Worm (Caenorhabditis elegans) whole organism, late embryonic: ENCODE data around the gene ttbk-8.1.

Experiments used
- elt-2 ChIP-seq: sonication (generic microtip); optimal IDR thresholded peaks from 2 replicates; lab custom pipeline; 2016; ENCODE audit warnings: missing genetic modification reagents, missing genetic modification characterization, missing compliant biosample characterization
- nfya-1 ChIP-seq: sonication (generic microtip); optimal IDR thresholded peaks from 2 replicates; lab custom pipeline; 2017; ENCODE audit warnings: missing genetic modification characterization, mild to moderate bottlenecking, missing compliant biosample characterization, antibody characterized with exemption, moderate library complexity
- pat-9 ChIP-seq: fragments of 200-800 bp; sonication (Bioruptor generic); optimal IDR thresholded peaks from 2 replicates; lab custom pipeline; 2018; ENCODE audit warnings: mild to moderate bottlenecking, missing genetic modification characterization, moderate library complexity, missing compliant biosample characterization
- pha-2 ChIP-seq: sonication (generic microtip); optimal IDR thresholded peaks from 2 replicates; lab custom pipeline; 2017; ENCODE audit warnings: mild to moderate bottlenecking, missing genetic modification characterization, missing compliant biosample characterization
- pha-4 ChIP-seq: fragments of 150-350 bp; optimal IDR thresholded peaks from 2 replicates; lab custom pipeline; 2018; ENCODE audit warnings: missing biosample characterization, missing genetic modification reagents, missing genetic modification characterization
- ztf-16 ChIP-seq: sonication (generic microtip); optimal IDR thresholded peaks from 2 replicates; lab custom pipeline; 2017; ENCODE audit warnings: missing genetic modification characterization, missing compliant biosample characterization

- TF ChIP-seq ztf-16 (tag; lab: Kevin White, UChicago) (no peak), pha-4 (tag; lab: Kevin White, UChicago) (no peak), pha-2 (no peak), nfya-1 (no peak), elt-2 (no peak), pat-9 (no peak)
Measured at ce11 chrIV:13445275-13445674, 26.8 kb upstream of the ttbk-8.1 start, which contains the start of gene mam-3.
